Worm (Caenorhabditis elegans) whole organism, L2 larva: ENCODE results near the gene Y46G5A.38.
"Not testable (repeated sequence)": the region's sequence is repeated elsewhere in the genome, so short reads cannot be mapped to it uniquely, and the experiment has no call there.

Experiments
- ama-1 ChIP-seq: fragments of 150-350 bp; optimal IDR thresholded peaks from 2 replicates; lab custom pipeline; 2018; ENCODE audit warnings: inconsistent platforms
- nhr-77 ChIP-seq: fragments of 150-350 bp; optimal IDR thresholded peaks from 2 replicates; lab custom pipeline; 2014; ENCODE audit warnings: missing biosample characterization, missing genetic modification characterization
- unc-55 ChIP-seq: fragments of 150-350 bp; sonication (generic microtip); optimal IDR thresholded peaks from 3 replicates; lab custom pipeline; 2014; ENCODE audit warnings: missing biosample characterization, missing genetic modification reagents, missing genetic modification characterization
- ztf-11 ChIP-seq: sonication (generic microtip); optimal IDR thresholded peaks from 2 replicates; lab custom pipeline; 2017; ENCODE audit warnings: missing biosample characterization, missing genetic modification characterization

ce11 chrII:12778374-12778773 lies 48.5 kb upstream of the Y46G5A.38 start:
- TF ChIP-seq unc-55 (GFP tag; lab: Kevin White, UChicago) = peak; percentile 67
- not testable (repeated sequence) for TF ChIP-seq ztf-11 (tag; lab: Kevin White, UChicago); nhr-77; ama-1 (lab: Kevin White, UChicago)
